Worm (Caenorhabditis elegans) whole organism, early embryonic: ENCODE results near the gene emb-5.

Experiments used
- aly-1 ChIP-seq: sonication (generic microtip); optimal IDR thresholded peaks from 2 replicates; lab custom pipeline; 2016; ENCODE audit warnings: missing genetic modification characterization, missing compliant biosample characterization
- hmg-4 ChIP-seq: fragments of 200-800 bp; sonication (Bioruptor generic); optimal IDR thresholded peaks from 2 replicates; lab custom pipeline; 2018; ENCODE audit warnings: mild to moderate bottlenecking, missing genetic modification characterization, missing compliant biosample characterization
- scrt-1 ChIP-seq: fragments of 200-800 bp; sonication (Bioruptor generic); IDR thresholded peaks from 2 replicates; pipeline ENCODE4 v1.3.6; 2022; ENCODE audit warnings: missing genetic modification characterization, missing compliant biosample characterization

ce11 chrIII:4766842-4767241, 46.4 kb upstream of the emb-5 start:
- TF ChIP-seq hmg-4 (GFP tag; lab: Kevin White, UChicago) (no peak), scrt-1 (GFP tag; lab: Robert Waterston, UW) (no peak), aly-1 (tag; lab: Kevin White, UChicago) (no peak)
